Worm (Caenorhabditis elegans) whole organism, young adult: ENCODE data around the gene F08G2.7.

Source experiments
- B0019.2 ChIP-seq: fragments of 200-800 bp; sonication (Bioruptor generic); conservative IDR thresholded peaks from 2 replicates; pipeline ENCODE4 v1.3.6; 2022; ENCODE audit warnings: missing genetic modification reagents, missing genetic modification characterization, missing compliant biosample characterization
- B0261.1 ChIP-seq: sonication (generic microtip); optimal IDR thresholded peaks from 2 replicates; lab custom pipeline; 2016; ENCODE audit warnings: mild to moderate bottlenecking, missing genetic modification characterization, moderate library complexity, missing compliant biosample characterization
- B0336.3 ChIP-seq: fragments of 200-800 bp; sonication (Bioruptor generic); IDR thresholded peaks from 2 replicates; pipeline ENCODE4 v1.3.6; 2022; ENCODE audit warnings: missing genetic modification characterization, missing compliant biosample characterization
- D2030.7 ChIP-seq: fragments of 200-800 bp; sonication (Bioruptor generic); IDR thresholded peaks from 2 replicates; pipeline ENCODE4 v1.3.6; 2022; ENCODE audit warnings: missing genetic modification reagents, missing genetic modification characterization, missing compliant biosample characterization
- F23B12.7 ChIP-seq: sonication (generic microtip); optimal IDR thresholded peaks from 2 replicates; lab custom pipeline; 2017; ENCODE audit warnings: missing genetic modification characterization, mild to moderate bottlenecking, missing compliant biosample characterization, antibody characterized with exemption, moderate library complexity; ENCODE audit not compliant: insufficient read depth
- F37B4.10 ChIP-seq: fragments of 200-800 bp; sonication (Bioruptor generic); IDR thresholded peaks from 2 replicates; pipeline ENCODE4 v1.3.6; 2022; ENCODE audit warnings: missing genetic modification characterization, missing compliant biosample characterization
- Y67H2A.10 ChIP-seq: fragments of 200-800 bp; sonication (Bioruptor generic); conservative IDR thresholded peaks from 2 replicates; pipeline ENCODE4 v1.3.6; 2022; ENCODE audit warnings: missing genetic modification reagents, missing genetic modification characterization, missing compliant biosample characterization
- ZK185.1 ChIP-seq: sonication (generic microtip); optimal IDR thresholded peaks from 2 replicates; lab custom pipeline; 2016; ENCODE audit warnings: mild to moderate bottlenecking, missing genetic modification characterization, missing compliant biosample characterization; ENCODE audit not compliant: poor library complexity, severe bottlenecking
- athp-1 ChIP-seq: sonication (generic microtip); optimal IDR thresholded peaks from 2 replicates; lab custom pipeline; 2017; ENCODE audit warnings: mild to moderate bottlenecking, missing genetic modification characterization, missing compliant biosample characterization
- attf-5 ChIP-seq: fragments of 200-800 bp; sonication (Bioruptor generic); optimal IDR thresholded peaks from 2 replicates; lab custom pipeline; 2018; ENCODE audit warnings: mild to moderate bottlenecking, missing genetic modification characterization, missing compliant biosample characterization
- attf-6 ChIP-seq: fragments of 200-800 bp; sonication (Bioruptor generic); IDR thresholded peaks from 2 replicates; pipeline ENCODE4 v1.3.6; 2022; ENCODE audit warnings: missing genetic modification reagents, missing genetic modification characterization, missing compliant biosample characterization
- ccch-3 ChIP-seq: fragments of 200-800 bp; sonication (Bioruptor generic); optimal IDR thresholded peaks from 2 replicates; lab custom pipeline; 2018; ENCODE audit warnings: mild to moderate bottlenecking, missing genetic modification characterization, missing compliant biosample characterization
- cebp-1 ChIP-seq, 2 experiments: fragments of 200-800 bp in 1 of 2; sonication (Bioruptor generic) in 1 of 2; sonication (generic microtip) in 1 of 2; IDR thresholded peaks in 1 of 2; optimal IDR thresholded peaks in 1 of 2; 2 replicates each; pipeline versions ENCODE4 v1.3.6 to Lab custom; 2017 to 2022; ENCODE audit warnings: missing compliant biosample characterization in 2 of 2, missing genetic modification characterization in 2 of 2, mild to moderate bottlenecking in 1 of 2, missing genetic modification reagents in 1 of 2, moderate library complexity in 1 of 2
- ceh-27 ChIP-seq: fragments of 200-800 bp; sonication (Bioruptor generic); optimal IDR thresholded peaks from 2 replicates; lab custom pipeline; 2018; ENCODE audit warnings: mild to moderate bottlenecking, missing genetic modification characterization, moderate library complexity, missing compliant biosample characterization
- ceh-91 ChIP-seq: fragments of 200-800 bp; sonication (Bioruptor generic); IDR thresholded peaks from 2 replicates; pipeline ENCODE4 v1.3.6; 2022; ENCODE audit warnings: missing genetic modification reagents, missing genetic modification characterization, missing compliant biosample characterization
- chd-7 ChIP-seq: sonication (generic microtip); optimal IDR thresholded peaks from 2 replicates; lab custom pipeline; 2016; ENCODE audit warnings: mild to moderate bottlenecking, missing genetic modification characterization, moderate library complexity, missing compliant biosample characterization
- die-1 ChIP-seq: sonication (generic microtip); optimal IDR thresholded peaks from 2 replicates; lab custom pipeline; 2016; ENCODE audit warnings: missing genotype, mild to moderate bottlenecking, missing genetic modification characterization, missing compliant biosample characterization
- dox-1 ChIP-seq: fragments of 200-800 bp; sonication (Bioruptor generic); IDR thresholded peaks from 2 replicates; pipeline ENCODE4 v1.3.6; 2022; ENCODE audit warnings: missing genetic modification reagents, missing genetic modification characterization, missing compliant biosample characterization
- efl-1 ChIP-seq: fragments of 150-350 bp; optimal IDR thresholded peaks from 2 replicates; lab custom pipeline; 2014; ENCODE audit warnings: missing biosample characterization, missing genetic modification reagents, missing genetic modification characterization
- egl-18 ChIP-seq: fragments of 200-800 bp; sonication (Bioruptor generic); IDR thresholded peaks from 2 replicates; pipeline ENCODE4 v1.3.6; 2022; ENCODE audit warnings: missing genetic modification reagents, missing genetic modification characterization, missing compliant biosample characterization
- egl-44 ChIP-seq: fragments of 200-800 bp; sonication (Bioruptor generic); IDR thresholded peaks from 2 replicates; pipeline ENCODE4 v1.3.6; 2022; ENCODE audit warnings: missing genetic modification reagents, missing genetic modification characterization, missing compliant biosample characterization
- egrh-3 ChIP-seq: fragments of 200-800 bp; sonication (Bioruptor generic); IDR thresholded peaks from 2 replicates; pipeline ENCODE4 v1.3.6; 2022; ENCODE audit warnings: missing genetic modification reagents, missing genetic modification characterization, missing compliant biosample characterization
- ets-4 ChIP-seq: fragments of 200-800 bp; sonication (Bioruptor generic); optimal IDR thresholded peaks from 2 replicates; lab custom pipeline; 2018; ENCODE audit warnings: mild to moderate bottlenecking, missing genetic modification characterization, missing compliant biosample characterization
- hsf-1 ChIP-seq: fragments of 200-800 bp; sonication (Bioruptor generic); IDR thresholded peaks from 2 replicates; pipeline ENCODE4 v1.3.6; 2022; ENCODE audit warnings: missing genetic modification reagents, missing genetic modification characterization, missing compliant biosample characterization
- lag-1 ChIP-seq: fragments of 200-800 bp; sonication (Bioruptor generic); IDR thresholded peaks from 2 replicates; pipeline ENCODE4 v1.3.6; 2022; ENCODE audit warnings: missing genetic modification reagents, missing genetic modification characterization, missing compliant biosample characterization
- let-607 ChIP-seq, 2 experiments: fragments of 200-800 bp in 1 of 2; sonication (Bioruptor generic) in 1 of 2; sonication (generic microtip) in 1 of 2; optimal IDR thresholded peaks; 2 replicates each; lab custom pipeline; 2016 to 2018; ENCODE audit warnings: mild to moderate bottlenecking in 2 of 2, missing compliant biosample characterization in 2 of 2, missing genetic modification characterization in 2 of 2, moderate library complexity in 2 of 2, missing genotype in 1 of 2
- madf-6 ChIP-seq: fragments of 200-800 bp; sonication (Bioruptor generic); IDR thresholded peaks from 2 replicates; pipeline ENCODE4 v1.3.6; 2022; ENCODE audit warnings: missing genetic modification reagents, missing genetic modification characterization, missing compliant biosample characterization
- madf-8 ChIP-seq: fragments of 200-800 bp; sonication (Bioruptor generic); conservative IDR thresholded peaks from 2 replicates; pipeline ENCODE4 v1.3.6; 2022; ENCODE audit warnings: missing genetic modification reagents, missing genetic modification characterization, missing compliant biosample characterization
- mes-4 ChIP-seq: sonication (generic microtip); optimal IDR thresholded peaks from 2 replicates; lab custom pipeline; 2016; ENCODE audit warnings: missing genotype, missing genetic modification characterization, missing compliant biosample characterization
- mxl-1 ChIP-seq: sonication (generic microtip); optimal IDR thresholded peaks from 2 replicates; lab custom pipeline; 2016; ENCODE audit warnings: missing genetic modification characterization, missing compliant biosample characterization
- nfyb-1 ChIP-seq: fragments of 200-800 bp; sonication (Bioruptor generic); IDR thresholded peaks from 2 replicates; pipeline ENCODE4 v1.3.6; 2022; ENCODE audit warnings: missing genetic modification reagents, missing genetic modification characterization, missing compliant biosample characterization
- nhr-120 ChIP-seq: fragments of 200-800 bp; sonication (Bioruptor generic); IDR thresholded peaks from 2 replicates; pipeline ENCODE4 v1.3.6; 2022; ENCODE audit warnings: missing genetic modification characterization, missing compliant biosample characterization
- nhr-80 ChIP-seq: sonication (generic microtip); optimal IDR thresholded peaks from 2 replicates; lab custom pipeline; 2016; ENCODE audit warnings: missing genetic modification characterization, missing compliant biosample characterization
- nhr-90 ChIP-seq: sonication (generic microtip); optimal IDR thresholded peaks from 2 replicates; lab custom pipeline; 2016; ENCODE audit warnings: missing genotype, mild to moderate bottlenecking, missing genetic modification characterization, missing compliant biosample characterization
- pbrm-1 ChIP-seq: fragments of 200-800 bp; sonication (Bioruptor generic); IDR thresholded peaks from 2 replicates; pipeline ENCODE4 v1.3.6; 2022; ENCODE audit warnings: missing genetic modification reagents, missing genetic modification characterization, missing compliant biosample characterization
- rec-8 ChIP-seq, 2 experiments: sonication (generic microtip); optimal IDR thresholded peaks; 2 replicates each; lab custom pipeline; 2016; ENCODE audit warnings: mild to moderate bottlenecking in 2 of 2, missing genetic modification characterization in 2 of 2, missing genetic modification reagents in 2 of 2, missing genotype in 2 of 2, missing biosample characterization in 1 of 2, missing compliant biosample characterization in 1 of 2, moderate library complexity in 1 of 2
- snpc-1.1 ChIP-seq: sonication (generic microtip); optimal IDR thresholded peaks from 2 replicates; lab custom pipeline; 2017; ENCODE audit warnings: missing genetic modification characterization, mild to moderate bottlenecking, missing compliant biosample characterization, antibody characterized with exemption, moderate library complexity, missing genotype, missing genetic modification reagents; ENCODE audit not compliant: insufficient read depth
- snpc-3.4 ChIP-seq: sonication (generic microtip); optimal IDR thresholded peaks from 2 replicates; lab custom pipeline; 2017; ENCODE audit warnings: missing genetic modification characterization, mild to moderate bottlenecking, missing compliant biosample characterization, antibody characterized with exemption, moderate library complexity, missing genotype, missing genetic modification reagents
- snpc-4 ChIP-seq, 5 experiments: fragments of 150-350 bp in 1 of 5; sonication (generic microtip) in 4 of 5; optimal IDR thresholded peaks; 2 replicates each; lab custom pipeline; 2014 to 2018; ENCODE audit warnings: missing genetic modification characterization in 5 of 5, missing biosample characterization in 3 of 5, antibody characterized with exemption in 2 of 5, mild to moderate bottlenecking in 2 of 5, missing compliant biosample characterization in 2 of 5, missing genotype in 2 of 5, moderate library complexity in 2 of 5, missing genetic modification reagents in 1 of 5
- xnd-1 ChIP-seq: sonication (generic microtip); optimal IDR thresholded peaks from 2 replicates; lab custom pipeline; 2016; ENCODE audit warnings: missing genotype, missing genetic modification reagents, missing genetic modification characterization, missing compliant biosample characterization
- zfh-2 ChIP-seq: fragments of 200-800 bp; sonication (Bioruptor generic); conservative IDR thresholded peaks from 2 replicates; pipeline ENCODE4 v1.3.6; 2022; ENCODE audit warnings: missing genetic modification reagents, missing genetic modification characterization, missing compliant biosample characterization
- ztf-26 ChIP-seq: sonication (generic microtip); optimal IDR thresholded peaks from 2 replicates; lab custom pipeline; 2017; ENCODE audit warnings: missing genetic modification characterization, missing compliant biosample characterization

The F08G2.7 gene

DNA sequence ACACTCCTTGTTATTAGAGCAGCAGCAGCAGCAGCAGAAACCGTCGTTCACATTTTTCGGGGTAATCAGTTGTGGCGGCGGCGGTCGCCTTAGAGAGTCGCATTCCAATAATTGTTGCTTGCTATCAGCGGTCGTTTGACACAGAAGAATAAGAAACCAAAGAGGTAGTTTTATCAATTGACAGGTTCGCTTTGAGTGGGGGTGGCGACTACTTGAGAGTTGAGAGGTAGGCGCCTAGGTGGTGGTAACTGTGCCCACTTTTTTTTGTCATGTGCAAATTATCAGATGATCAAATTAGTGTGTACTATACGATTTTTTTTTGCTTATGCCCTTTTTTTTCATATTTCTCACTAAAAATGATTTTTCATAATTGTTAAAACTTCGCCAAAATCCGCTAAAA lies 27.0 kb downstream of the F08G2.7 start:
- TF ChIP-seq lag-1: no peak
- no peak for TF ChIP-seq mxl-1 (tag; lab: Kevin White, UChicago)
- no peak for TF ChIP-seq die-1 (tag; lab: Kevin White, UChicago)
- no peak for TF ChIP-seq xnd-1 (tag; lab: Kevin White, UChicago)
- no peak for TF ChIP-seq F37B4.10 (GFP tag; lab: Robert Waterston, UW)
- TF ChIP-seq nhr-80 (tag; lab: Kevin White, UChicago): peak; percentile 96
- TF ChIP-seq rec-8 (tag; optimal IDR thresholded peaks at IDR 0.05; lab: Kevin White, UChicago): no peak
- no peak for TF ChIP-seq cebp-1 (GFP tag; IDR thresholded peaks at IDR 0.05; lab: Robert Waterston, UW)
- TF ChIP-seq cebp-1 (tag; optimal IDR thresholded peaks at IDR 0.05; lab: Kevin White, UChicago): peak; percentile 44
- no peak for TF ChIP-seq zfh-2 (GFP tag; lab: Robert Waterston, UW)
- TF ChIP-seq egl-44 (GFP tag; lab: Robert Waterston, UW): peak; percentile 13; the same call in 1 of the 2 replicates
- TF ChIP-seq B0336.3 (GFP tag; lab: Robert Waterston, UW): no peak
- no peak for TF ChIP-seq ceh-91 (GFP tag; lab: Robert Waterston, UW)
- no peak for TF ChIP-seq snpc-3.4 (tag; lab: Kevin White, UChicago)
- no peak for TF ChIP-seq madf-8
- no peak for TF ChIP-seq snpc-1.1 (tag; lab: Kevin White, UChicago)
- TF ChIP-seq chd-7: no peak
- TF ChIP-seq efl-1: no peak
- no peak for TF ChIP-seq mes-4
- no peak for TF ChIP-seq madf-6 (GFP tag; lab: Robert Waterston, UW)
- TF ChIP-seq F23B12.7: no peak
- 0 out of 2 replicates have a peak, but pooled peaks have one; percentile 26 for TF ChIP-seq egrh-3 (GFP tag; lab: Robert Waterston, UW)
- no peak for TF ChIP-seq D2030.7
- TF ChIP-seq ztf-26 (tag; lab: Kevin White, UChicago): no peak
- TF ChIP-seq nhr-120 (GFP tag; lab: Robert Waterston, UW): no peak
- TF ChIP-seq ZK185.1 (tag; lab: Kevin White, UChicago): no peak
- TF ChIP-seq egl-18 (GFP tag; lab: Robert Waterston, UW): no peak
- TF ChIP-seq pbrm-1: no peak
- no peak for TF ChIP-seq nfyb-1 (GFP tag; lab: Robert Waterston, UW)
- TF ChIP-seq ceh-27 (GFP tag; lab: Kevin White, UChicago): no peak
- TF ChIP-seq hsf-1: no peak
- no peak for TF ChIP-seq athp-1
- TF ChIP-seq dox-1 (GFP tag; lab: Robert Waterston, UW): peak; percentile 71
- no peak for TF ChIP-seq B0019.2 (GFP tag; lab: Robert Waterston, UW)
- no peak for TF ChIP-seq ets-4 (GFP tag; lab: Kevin White, UChicago)
- no peak for TF ChIP-seq B0261.1
- TF ChIP-seq attf-6 (GFP tag; lab: Robert Waterston, UW): no peak
- no peak for TF ChIP-seq ccch-3 (GFP tag; lab: Kevin White, UChicago)
- no peak for TF ChIP-seq let-607 (tag; optimal IDR thresholded peaks at IDR 0.05; lab: Kevin White, UChicago)
- no peak for TF ChIP-seq snpc-4 (GFP tag; optimal IDR thresholded peaks at IDR 0.05; lab: Kevin White, UChicago)
- peak in 1 of 4 experiments; percentile 67 for TF ChIP-seq snpc-4 (tag; optimal IDR thresholded peaks at IDR 0.05; lab: Kevin White, UChicago)
- no peak for TF ChIP-seq nhr-90
- TF ChIP-seq attf-5 (GFP tag; lab: Kevin White, UChicago): no peak
- no peak for TF ChIP-seq Y67H2A.10
